Worm (Caenorhabditis elegans) whole organism, L4 larva: ENCODE measurements around the gene eri-9.

ENCODE experiments used
- D1046.2 ChIP-seq: fragments of 200-800 bp; sonication (Bioruptor generic); IDR thresholded peaks from 2 replicates; pipeline ENCODE4 v1.3.6; 2022; ENCODE audit warnings: missing genetic modification characterization, missing compliant biosample characterization
- F26F4.8 ChIP-seq: fragments of 200-800 bp; sonication (Bioruptor generic); conservative IDR thresholded peaks from 2 replicates; pipeline ENCODE4 v1.3.6; 2022; ENCODE audit warnings: missing genetic modification characterization, missing compliant biosample characterization
- F37D6.2 ChIP-seq: sonication (generic microtip); optimal IDR thresholded peaks from 2 replicates; lab custom pipeline; 2016; ENCODE audit warnings: mild to moderate bottlenecking, missing genetic modification characterization, missing compliant biosample characterization
- F44E2.7 ChIP-seq: fragments of 200-800 bp; sonication (Bioruptor generic); IDR thresholded peaks from 2 replicates; pipeline ENCODE4 v2.1.2; 2022; ENCODE audit warnings: missing genetic modification characterization, missing compliant biosample characterization
- F49E8.2 ChIP-seq: sonication (generic microtip); optimal IDR thresholded peaks from 2 replicates; lab custom pipeline; 2016; ENCODE audit warnings: missing compliant biosample characterization, mild to moderate bottlenecking, missing genetic modification characterization, borderline replicate concordance
- Y105C5A.15 ChIP-seq: fragments of 200-800 bp; sonication (Bioruptor generic); IDR thresholded peaks from 2 replicates; pipeline ENCODE4 v1.3.6; 2022; ENCODE audit warnings: missing genetic modification characterization, missing compliant biosample characterization
- Y5F2A.4 ChIP-seq: fragments of 200-800 bp; sonication (Bioruptor generic); optimal IDR thresholded peaks from 2 replicates; lab custom pipeline; 2018; ENCODE audit warnings: mild to moderate bottlenecking, missing genetic modification characterization, missing compliant biosample characterization
- ZK337.2 ChIP-seq: fragments of 200-800 bp; sonication (Bioruptor generic); IDR thresholded peaks from 2 replicates; pipeline ENCODE4 v1.3.6; 2022; ENCODE audit warnings: missing genetic modification reagents, missing genetic modification characterization, missing compliant biosample characterization
- ZK546.5 ChIP-seq, 2 experiments: sonication (generic microtip); optimal IDR thresholded peaks; 2 replicates each; lab custom pipeline; 2017; ENCODE audit warnings: missing biosample characterization in 2 of 2, missing genetic modification characterization in 2 of 2
- aha-1 ChIP-seq: fragments of 150-350 bp; peaks from one replicate; lab custom pipeline; 2014; ENCODE audit warnings: missing biosample characterization, missing genetic modification characterization
- ceh-20 ChIP-seq: fragments of 200-800 bp; sonication (Bioruptor generic); IDR thresholded peaks from 2 replicates; pipeline ENCODE4 v1.3.6; 2022; ENCODE audit warnings: missing genetic modification reagents, missing genetic modification characterization, missing compliant biosample characterization
- ceh-32 ChIP-seq: sonication (generic microtip); optimal IDR thresholded peaks from 2 replicates; lab custom pipeline; 2016; ENCODE audit warnings: mild to moderate bottlenecking, missing genetic modification characterization, missing compliant biosample characterization; ENCODE audit not compliant: poor library complexity
- ceh-44 ChIP-seq: fragments of 200-800 bp; sonication (Bioruptor generic); IDR thresholded peaks from 2 replicates; pipeline ENCODE4 v1.3.6; 2022; ENCODE audit warnings: missing genetic modification reagents, missing genetic modification characterization, missing compliant biosample characterization
- ceh-62 ChIP-seq: sonication (generic microtip); optimal IDR thresholded peaks from 2 replicates; lab custom pipeline; 2017; ENCODE audit warnings: missing biosample characterization, missing genetic modification characterization
- ceh-82 ChIP-seq: sonication (generic microtip); optimal IDR thresholded peaks from 2 replicates; lab custom pipeline; 2017; ENCODE audit warnings: missing biosample characterization, missing genetic modification characterization
- ces-1 ChIP-seq: fragments of 150-350 bp; sonication (generic microtip); optimal IDR thresholded peaks from 4 replicates; lab custom pipeline; 2014; ENCODE audit warnings: missing biosample characterization, missing genetic modification reagents, missing genetic modification characterization
- daf-16 ChIP-seq, 3 experiments: sonication (generic microtip); optimal IDR thresholded peaks; 2 replicates each; lab custom pipeline; 2016 to 2017; ENCODE audit warnings: missing genetic modification characterization in 3 of 3, missing genetic modification reagents in 3 of 3, mild to moderate bottlenecking in 2 of 3, missing compliant biosample characterization in 2 of 3, missing biosample characterization in 1 of 3, moderate library complexity in 1 of 3
- daf-8 ChIP-seq: fragments of 200-800 bp; sonication (Bioruptor generic); IDR thresholded peaks from 2 replicates; pipeline ENCODE4 v1.3.6; 2022; ENCODE audit warnings: missing genetic modification characterization, missing compliant biosample characterization
- dmd-6 ChIP-seq: fragments of 200-800 bp; sonication (Bioruptor generic); IDR thresholded peaks from 2 replicates; pipeline ENCODE4 v1.3.6; 2022; ENCODE audit warnings: missing genetic modification reagents, missing genetic modification characterization, missing compliant biosample characterization
- dmd-8 ChIP-seq: fragments of 200-800 bp; sonication (Bioruptor generic); IDR thresholded peaks from 2 replicates; pipeline ENCODE4 v1.3.6; 2022; ENCODE audit warnings: missing genetic modification characterization, missing compliant biosample characterization
- dmd-9 ChIP-seq: fragments of 200-800 bp; sonication (Bioruptor generic); IDR thresholded peaks from 2 replicates; pipeline ENCODE4 v1.3.6; 2022; ENCODE audit warnings: missing genetic modification reagents, missing genetic modification characterization, missing compliant biosample characterization
- dpl-1 ChIP-seq: fragments of 150-350 bp; optimal IDR thresholded peaks from 2 replicates; lab custom pipeline; 2014; ENCODE audit warnings: missing biosample characterization, missing genetic modification reagents, missing genetic modification characterization
- duxl-1 ChIP-seq: sonication (generic microtip); optimal IDR thresholded peaks from 2 replicates; lab custom pipeline; 2016; ENCODE audit warnings: mild to moderate bottlenecking, missing genetic modification characterization, moderate library complexity, missing compliant biosample characterization; ENCODE audit not compliant: poor library complexity
- dve-1 ChIP-seq: sonication (generic microtip); optimal IDR thresholded peaks from 2 replicates; lab custom pipeline; 2017; ENCODE audit warnings: antibody characterized with exemption, mild to moderate bottlenecking, missing genetic modification characterization, missing compliant biosample characterization; ENCODE audit not compliant: insufficient read depth
- fkh-10 ChIP-seq: fragments of 150-350 bp; optimal IDR thresholded peaks from 2 replicates; lab custom pipeline; 2014; ENCODE audit warnings: missing biosample characterization, missing genetic modification reagents, missing genetic modification characterization
- fos-1 ChIP-seq: fragments of 150-350 bp; optimal IDR thresholded peaks from 2 replicates; lab custom pipeline; 2014; ENCODE audit warnings: missing biosample characterization, missing genetic modification characterization
- hif-1 ChIP-seq, 2 experiments: sonication (generic microtip); optimal IDR thresholded peaks; 2 replicates each; lab custom pipeline; 2016 to 2017; ENCODE audit warnings: missing compliant biosample characterization in 2 of 2, missing genetic modification characterization in 2 of 2, missing genetic modification reagents in 2 of 2, missing genotype in 2 of 2, mild to moderate bottlenecking in 1 of 2
- hlh-11 ChIP-seq: fragments of 200-800 bp; sonication (Bioruptor generic); optimal IDR thresholded peaks from 2 replicates; lab custom pipeline; 2018; ENCODE audit warnings: mild to moderate bottlenecking, missing genetic modification characterization, missing compliant biosample characterization
- hlh-30 ChIP-seq: sonication (generic microtip); optimal IDR thresholded peaks from 2 replicates; lab custom pipeline; 2017; ENCODE audit warnings: antibody characterized with exemption, mild to moderate bottlenecking, missing genetic modification characterization, missing compliant biosample characterization; ENCODE audit not compliant: insufficient read depth
- lin-1 ChIP-seq: fragments of 200-800 bp; sonication (Bioruptor generic); IDR thresholded peaks from 2 replicates; pipeline ENCODE4 v1.3.6; 2022; ENCODE audit warnings: missing genetic modification reagents, missing genetic modification characterization, missing compliant biosample characterization
- lin-38 ChIP-seq: fragments of 200-800 bp; sonication (Bioruptor generic); IDR thresholded peaks from 2 replicates; pipeline ENCODE4 v1.3.6; 2022; ENCODE audit warnings: missing genetic modification reagents, missing genetic modification characterization, missing compliant biosample characterization
- lin-39 ChIP-seq: fragments of 150-350 bp; optimal IDR thresholded peaks from 2 replicates; lab custom pipeline; 2014; ENCODE audit warnings: missing biosample characterization, missing genetic modification reagents, missing genetic modification characterization
- lir-3 ChIP-seq: sonication (generic microtip); optimal IDR thresholded peaks from 2 replicates; lab custom pipeline; 2016; ENCODE audit warnings: mild to moderate bottlenecking, missing genetic modification characterization, missing compliant biosample characterization
- lsy-2 ChIP-seq, 2 experiments: fragments of 150-350 bp in 1 of 2; sonication (generic microtip) in 1 of 2; optimal IDR thresholded peaks; 2 replicates each; lab custom pipeline; 2014 to 2017; ENCODE audit warnings: missing biosample characterization in 2 of 2, missing genetic modification characterization in 2 of 2
- mdl-1 ChIP-seq, 2 experiments: fragments of 150-350 bp in 1 of 2; sonication (generic microtip) in 1 of 2; optimal IDR thresholded peaks; 2 replicates each; lab custom pipeline; 2014 to 2017; ENCODE audit warnings: missing biosample characterization in 2 of 2, missing genetic modification characterization in 2 of 2
- mxl-2 ChIP-seq: fragments of 200-800 bp; sonication (Bioruptor generic); conservative IDR thresholded peaks from 2 replicates; pipeline ENCODE4 v1.3.6; 2022; ENCODE audit warnings: missing genetic modification reagents, missing genetic modification characterization, missing compliant biosample characterization
- mxl-3 ChIP-seq: fragments of 200-800 bp; sonication (Bioruptor generic); optimal IDR thresholded peaks from 2 replicates; lab custom pipeline; 2018; ENCODE audit warnings: mild to moderate bottlenecking, missing genetic modification characterization, missing compliant biosample characterization
- nhr-11 ChIP-seq: fragments of 150-350 bp; optimal IDR thresholded peaks from 2 replicates; lab custom pipeline; 2014; ENCODE audit warnings: missing biosample characterization, missing genetic modification characterization
- nhr-111 ChIP-seq: fragments of 200-800 bp; sonication (Bioruptor generic); optimal IDR thresholded peaks from 2 replicates; lab custom pipeline; 2018; ENCODE audit warnings: mild to moderate bottlenecking, missing genetic modification characterization, missing compliant biosample characterization
- nhr-237 ChIP-seq: sonication (generic microtip); optimal IDR thresholded peaks from 2 replicates; lab custom pipeline; 2017; ENCODE audit warnings: missing biosample characterization, missing genetic modification characterization
- nhr-42 ChIP-seq: fragments of 200-800 bp; sonication (Bioruptor generic); IDR thresholded peaks from 2 replicates; pipeline ENCODE4 v1.3.6; 2022; ENCODE audit warnings: missing genetic modification characterization, missing compliant biosample characterization
- nhr-77 ChIP-seq: fragments of 150-350 bp; optimal IDR thresholded peaks from 2 replicates; lab custom pipeline; 2014; ENCODE audit warnings: missing biosample characterization, missing genetic modification characterization
- php-3 ChIP-seq: fragments of 200-800 bp; sonication (Bioruptor generic); IDR thresholded peaks from 2 replicates; pipeline ENCODE4 v1.3.6; 2022; ENCODE audit warnings: missing genetic modification reagents, missing genetic modification characterization, missing compliant biosample characterization
- rbr-2 ChIP-seq: sonication (generic microtip); optimal IDR thresholded peaks from 2 replicates; lab custom pipeline; 2016; ENCODE audit warnings: missing genotype, missing genetic modification characterization, missing compliant biosample characterization
- sdz-12 ChIP-seq: fragments of 200-800 bp; sonication (Bioruptor generic); optimal IDR thresholded peaks from 2 replicates; lab custom pipeline; 2018; ENCODE audit warnings: mild to moderate bottlenecking, missing genetic modification characterization, missing compliant biosample characterization
- snpc-1.2 ChIP-seq: fragments of 200-800 bp; sonication (Bioruptor generic); IDR thresholded peaks from 2 replicates; pipeline ENCODE4 v1.3.6; 2022; ENCODE audit warnings: missing genetic modification reagents, missing genetic modification characterization, missing compliant biosample characterization
- snpc-4 ChIP-seq: fragments of 150-350 bp; optimal IDR thresholded peaks from 2 replicates; lab custom pipeline; 2014; ENCODE audit warnings: missing biosample characterization, missing genetic modification characterization
- unc-130 ChIP-seq: sonication (generic microtip); optimal IDR thresholded peaks from 2 replicates; lab custom pipeline; 2016; ENCODE audit warnings: missing genetic modification reagents, missing genetic modification characterization, missing compliant biosample characterization
- zfp-2 ChIP-seq: sonication (generic microtip); optimal IDR thresholded peaks from 2 replicates; lab custom pipeline; 2016; ENCODE audit warnings: mild to moderate bottlenecking, missing genetic modification characterization, missing compliant biosample characterization
- zfp-3 ChIP-seq: fragments of 200-800 bp; sonication (Bioruptor generic); conservative IDR thresholded peaks from 2 replicates; pipeline ENCODE4 v1.3.6; 2022; ENCODE audit warnings: missing genetic modification reagents, missing genetic modification characterization, missing compliant biosample characterization

The eri-9 gene

DNA sequence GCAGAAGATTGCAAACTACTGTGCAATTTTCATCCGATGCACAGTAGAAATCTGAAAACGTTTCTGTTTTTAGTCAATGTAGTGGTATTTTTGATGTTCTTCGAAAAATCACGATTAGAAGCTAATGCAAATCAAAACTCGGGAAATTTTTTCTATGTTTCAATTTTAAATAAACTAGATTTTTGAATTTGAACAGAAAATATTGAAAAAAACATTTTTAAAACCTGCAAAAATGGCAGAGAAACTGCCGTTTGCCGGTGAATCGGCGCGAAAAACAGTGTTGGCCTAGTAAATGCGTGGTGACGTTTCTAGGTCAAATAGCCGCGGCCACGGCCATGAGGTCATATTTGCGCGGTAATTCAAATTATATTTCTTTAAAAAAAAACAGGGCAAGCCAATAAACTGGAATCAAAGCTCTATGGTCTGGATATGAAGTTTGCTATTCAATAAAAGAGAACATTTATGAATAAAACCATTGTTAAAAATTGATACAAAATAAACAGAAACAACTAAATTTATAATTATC is 2.0 kb upstream of the eri-9 start, which contains the start of gene set-2:
Gene set-2 (minus strand): TSS at position 51 of the 526 bp plus-strand sequence.
- no peak for TF ChIP-seq F37D6.2
- no peak for TF ChIP-seq nhr-111 (GFP tag; lab: Kevin White, UChicago)
- 0 out of 2 replicates have a peak, but pooled peaks have one; percentile 42 for TF ChIP-seq dmd-8
- no peak for TF ChIP-seq snpc-1.2 (GFP tag; lab: Robert Waterston, UW)
- peak; percentile 52 for TF ChIP-seq dve-1 (tag; lab: Kevin White, UChicago)
- TF ChIP-seq snpc-4 (tag; lab: Kevin White, UChicago), result no peak
- TF ChIP-seq hlh-30 (tag; lab: Kevin White, UChicago), result peak; percentile 47
- no peak for TF ChIP-seq sdz-12 (GFP tag; lab: Kevin White, UChicago)
- TF ChIP-seq hif-1 (tag; optimal IDR thresholded peaks at IDR 0.05; lab: Kevin White, UChicago), result peak in 1 of 2 experiments; percentile 89
- TF ChIP-seq rbr-2 (tag; lab: Kevin White, UChicago), result peak; percentile 23
- no peak for TF ChIP-seq F44E2.7
- peak in 1 of 2 experiments; percentile 17 for TF ChIP-seq daf-16 (GFP tag; optimal IDR thresholded peaks at IDR 0.05; lab: Kevin White, UChicago)
- peak; percentile 5 for TF ChIP-seq daf-16 (tag; optimal IDR thresholded peaks at IDR 0.05; lab: Kevin White, UChicago)
- TF ChIP-seq lin-39, result no peak
- TF ChIP-seq zfp-3 (GFP tag; lab: Robert Waterston, UW), result 0 out of 2 replicates have a peak, but pooled peaks have one; percentile 17
- TF ChIP-seq duxl-1 (tag; lab: Kevin White, UChicago), result peak; percentile 64
- no peak for TF ChIP-seq ceh-62 (tag; lab: Kevin White, UChicago)
- no peak for TF ChIP-seq fkh-10
- TF ChIP-seq fos-1 (tag; lab: Kevin White, UChicago), result no peak
- TF ChIP-seq lir-3 (tag; lab: Kevin White, UChicago), result no peak
- TF ChIP-seq nhr-42, result no peak
- peak; percentile 32 for TF ChIP-seq hlh-11 (tag; lab: Kevin White, UChicago)
- TF ChIP-seq ceh-20 (GFP tag; lab: Robert Waterston, UW), result peak; percentile 47; the same call in 1 of the 2 replicates
- TF ChIP-seq ZK546.5 (tag; optimal IDR thresholded peaks at IDR 0.05; lab: Kevin White, UChicago), result no peak
- TF ChIP-seq dmd-6 (GFP tag; lab: Robert Waterston, UW), result peak; percentile 69
- no peak for TF ChIP-seq ceh-32 (tag; lab: Kevin White, UChicago)
- peak; percentile 44 for TF ChIP-seq F49E8.2 (tag; lab: Kevin White, UChicago)
- peak; percentile 91 for TF ChIP-seq dpl-1 (GFP tag; lab: Kevin White, UChicago)
- no peak for TF ChIP-seq Y105C5A.15 (GFP tag; lab: Robert Waterston, UW)
- TF ChIP-seq daf-8 (GFP tag; lab: Robert Waterston, UW), result no peak
- peak; percentile 89 for TF ChIP-seq ZK337.2 (GFP tag; lab: Robert Waterston, UW)
- no peak for TF ChIP-seq nhr-11 (tag; lab: Kevin White, UChicago)
- no peak for TF ChIP-seq ceh-44 (GFP tag; lab: Robert Waterston, UW)
- TF ChIP-seq lin-38 (GFP tag; lab: Robert Waterston, UW), result peak; percentile 75
- TF ChIP-seq zfp-2 (tag; lab: Kevin White, UChicago), result no peak
- TF ChIP-seq dmd-9 (GFP tag; lab: Robert Waterston, UW), result peak; percentile 90
- no peak for TF ChIP-seq lin-1 (GFP tag; lab: Robert Waterston, UW)
- TF ChIP-seq php-3 (GFP tag; lab: Robert Waterston, UW), result no peak
- TF ChIP-seq nhr-237 (tag; lab: Kevin White, UChicago), result no peak
- no peak for TF ChIP-seq nhr-77 (tag; lab: Kevin White, UChicago)
- TF ChIP-seq Y5F2A.4 (GFP tag; lab: Kevin White, UChicago), result no peak
- no peak for TF ChIP-seq mdl-1 (tag; optimal IDR thresholded peaks at IDR 0.05; lab: Kevin White, UChicago)
- peak; percentile 61; the same call in 1 of the 2 replicates for TF ChIP-seq D1046.2
- TF ChIP-seq unc-130, result peak; percentile 98
- TF ChIP-seq ceh-82, result no peak
- no peak for TF ChIP-seq ces-1 (GFP tag; lab: Kevin White, UChicago)
- no peak for TF ChIP-seq F26F4.8 (GFP tag; lab: Robert Waterston, UW)
- TF ChIP-seq mxl-3 (GFP tag; lab: Kevin White, UChicago), result peak; percentile 43
- TF ChIP-seq aha-1 (tag; lab: Kevin White, UChicago), result peak; percentile 91
- TF ChIP-seq lsy-2 (tag; optimal IDR thresholded peaks at IDR 0.05; lab: Kevin White, UChicago), result peak in 1 of 2 experiments; percentile 66
- TF ChIP-seq mxl-2 (GFP tag; lab: Robert Waterston, UW), result no peak
